Worm (Caenorhabditis elegans) whole organism, young adult: Measurements from ENCODE around the gene clec-141.

Experiments used
- C06A6.2 ChIP-seq: fragments of 200-800 bp; sonication (Bioruptor generic); conservative IDR thresholded peaks from 2 replicates; pipeline ENCODE4 v1.3.6; 2022; ENCODE audit warnings: missing genetic modification characterization, missing compliant biosample characterization
- F37B4.10 ChIP-seq: fragments of 200-800 bp; sonication (Bioruptor generic); IDR thresholded peaks from 2 replicates; pipeline ENCODE4 v1.3.6; 2022; ENCODE audit warnings: missing genetic modification characterization, missing compliant biosample characterization
- ZK185.1 ChIP-seq: sonication (generic microtip); optimal IDR thresholded peaks from 2 replicates; lab custom pipeline; 2016; ENCODE audit warnings: mild to moderate bottlenecking, missing genetic modification characterization, missing compliant biosample characterization; ENCODE audit not compliant: poor library complexity, severe bottlenecking
- akir-1 ChIP-seq: fragments of 200-800 bp; sonication (Bioruptor generic); optimal IDR thresholded peaks from 2 replicates; lab custom pipeline; 2018; ENCODE audit warnings: mild to moderate bottlenecking, missing genetic modification characterization, moderate library complexity, missing compliant biosample characterization
- ama-1 ChIP-seq, 3 experiments: fragments of 150-350 bp in 1 of 3; sonication (generic microtip) in 2 of 3; optimal IDR thresholded peaks; 2 replicates each; lab custom pipeline; 2014 to 2018; ENCODE audit warnings: missing biosample characterization in 2 of 3, missing genetic modification characterization in 2 of 3, missing genetic modification reagents in 2 of 3
- ceh-40 ChIP-seq: fragments of 200-800 bp; sonication (Bioruptor generic); IDR thresholded peaks from 2 replicates; pipeline ENCODE4 v1.3.6; 2022; ENCODE audit warnings: missing genetic modification characterization, missing compliant biosample characterization
- chd-7 ChIP-seq: sonication (generic microtip); optimal IDR thresholded peaks from 2 replicates; lab custom pipeline; 2016; ENCODE audit warnings: mild to moderate bottlenecking, missing genetic modification characterization, moderate library complexity, missing compliant biosample characterization
- efl-1 ChIP-seq: fragments of 150-350 bp; optimal IDR thresholded peaks from 2 replicates; lab custom pipeline; 2014; ENCODE audit warnings: missing biosample characterization, missing genetic modification reagents, missing genetic modification characterization
- lsy-27 ChIP-seq: sonication (generic microtip); optimal IDR thresholded peaks from 2 replicates; lab custom pipeline; 2017; ENCODE audit warnings: missing genetic modification characterization, mild to moderate bottlenecking, missing compliant biosample characterization, antibody characterized with exemption, missing genotype, borderline replicate concordance; ENCODE audit not compliant: insufficient read depth
- madf-8 ChIP-seq: fragments of 200-800 bp; sonication (Bioruptor generic); conservative IDR thresholded peaks from 2 replicates; pipeline ENCODE4 v1.3.6; 2022; ENCODE audit warnings: missing genetic modification reagents, missing genetic modification characterization, missing compliant biosample characterization
- rcor-1 ChIP-seq: fragments of 200-800 bp; sonication (Bioruptor generic); IDR thresholded peaks from 2 replicates; pipeline ENCODE4 v1.3.6; 2022; ENCODE audit warnings: missing genetic modification reagents, missing genetic modification characterization, missing compliant biosample characterization
- rpc-1 ChIP-seq, 2 experiments: fragments of 150-350 bp in 1 of 2; sonication (generic microtip) in 1 of 2; optimal IDR thresholded peaks; 2 replicates each; lab custom pipeline; 2014 to 2018; ENCODE audit warnings: missing biosample characterization in 1 of 2, missing genetic modification characterization in 1 of 2, missing genetic modification reagents in 1 of 2, missing genotype in 1 of 2
- snpc-3.4 ChIP-seq: sonication (generic microtip); optimal IDR thresholded peaks from 2 replicates; lab custom pipeline; 2017; ENCODE audit warnings: missing genetic modification characterization, mild to moderate bottlenecking, missing compliant biosample characterization, antibody characterized with exemption, moderate library complexity, missing genotype, missing genetic modification reagents
- snpc-4 ChIP-seq, 5 experiments: fragments of 150-350 bp in 1 of 5; sonication (generic microtip) in 4 of 5; optimal IDR thresholded peaks; 2 replicates each; lab custom pipeline; 2014 to 2018; ENCODE audit warnings: missing genetic modification characterization in 5 of 5, missing biosample characterization in 3 of 5, antibody characterized with exemption in 2 of 5, mild to moderate bottlenecking in 2 of 5, missing compliant biosample characterization in 2 of 5, missing genotype in 2 of 5, moderate library complexity in 2 of 5, missing genetic modification reagents in 1 of 5

ce11 chrII:5377467-5378238 lies 29.8 kb downstream of the clec-141 start, which contains the start of gene prdx-2:
- TF ChIP-seq chd-7 (tag; lab: Kevin White, UChicago) (no peak), snpc-4 (GFP tag; optimal IDR thresholded peaks at IDR 0.05; lab: Kevin White, UChicago) (no peak), snpc-4 (tag; optimal IDR thresholded peaks at IDR 0.05; lab: Kevin White, UChicago) (no peak), C06A6.2 (GFP tag; lab: Robert Waterston, UW) (no peak), akir-1 (no peak), snpc-3.4 (tag; lab: Kevin White, UChicago) (peak; percentile 35), rcor-1 (peak; percentile 67), ama-1 (optimal IDR thresholded peaks at IDR 0.05; lab: Kevin White, UChicago) (no peak), ama-1 (GFP tag; optimal IDR thresholded peaks at IDR 0.05; lab: Kevin White, UChicago) (no peak), rpc-1 (optimal IDR thresholded peaks at IDR 0.05; lab: Kevin White, UChicago) (no peak), rpc-1 (tag; optimal IDR thresholded peaks at IDR 0.05; lab: Kevin White, UChicago) (no peak), ceh-40 (GFP tag; lab: Robert Waterston, UW) (no peak), efl-1 (GFP tag; lab: Kevin White, UChicago) (peak; percentile 87), lsy-27 (tag; lab: Kevin White, UChicago) (no peak), madf-8 (GFP tag; lab: Robert Waterston, UW) (peak; percentile 89), ZK185.1 (tag; lab: Kevin White, UChicago) (no peak), F37B4.10 (GFP tag; lab: Robert Waterston, UW) (no peak)
